Fruit fly (Drosophila melanogaster) whole organism, embryonic: ENCODE data around the gene CG11396.

ENCODE experiments used
- B-H1 ChIP-seq: fragments of 200-800 bp; sonication (Bioruptor generic); IDR thresholded peaks from 3 replicates; pipeline ENCODE4 v1.3.6; 2022; ENCODE audit warnings: missing biosample characterization, missing genetic modification characterization
- CG10543 ChIP-seq: fragments of 200-800 bp; sonication (Bioruptor generic); optimal IDR thresholded peaks from 3 replicates; lab custom pipeline; 2017; ENCODE audit warnings: missing biosample characterization, mild to moderate bottlenecking, missing genetic modification characterization, moderate library complexity
- CG15011 ChIP-seq: fragments of 200-800 bp; sonication (Bioruptor generic); optimal IDR thresholded peaks from 3 replicates; lab custom pipeline; 2018; ENCODE audit warnings: missing biosample characterization, mild to moderate bottlenecking, missing genetic modification characterization
- CG15269 ChIP-seq: fragments of 200-800 bp; sonication (Bioruptor generic); optimal IDR thresholded peaks from 2 replicates; lab custom pipeline; 2018; ENCODE audit warnings: missing biosample characterization, mild to moderate bottlenecking, missing genetic modification characterization, moderate library complexity
- CrebB ChIP-seq: fragments of 200-800 bp; sonication (Bioruptor generic); optimal IDR thresholded peaks from 3 replicates; lab custom pipeline; 2018; ENCODE audit warnings: missing biosample characterization, mild to moderate bottlenecking, missing genetic modification characterization
- Side ChIP-seq: fragments of 200-800 bp; sonication (Bioruptor generic); optimal IDR thresholded peaks from 2 replicates; lab custom pipeline; 2016; ENCODE audit warnings: missing biosample characterization, missing genetic modification characterization
- abd-A ChIP-seq: fragments of 200-800 bp; sonication (Bioruptor generic); optimal IDR thresholded peaks from 3 replicates; lab custom pipeline; 2019; ENCODE audit warnings: missing biosample characterization, mild to moderate bottlenecking, missing genetic modification characterization, moderate library complexity
- cwo ChIP-seq: fragments of 200-800 bp; sonication (Bioruptor generic); optimal IDR thresholded peaks from 3 replicates; lab custom pipeline; 2017; ENCODE audit warnings: missing biosample characterization, missing genetic modification characterization, mild to moderate bottlenecking, moderate library complexity, missing genetic modification reagents
- sug ChIP-seq: fragments of 200-800 bp; optimal IDR thresholded peaks from 2 replicates; lab custom pipeline; 2019; ENCODE audit warnings: missing biosample characterization, mild to moderate bottlenecking, missing genetic modification characterization, moderate library complexity
- tin ChIP-seq: fragments of 200-800 bp; sonication (Bioruptor generic); optimal IDR thresholded peaks from 3 replicates; lab custom pipeline; 2016; ENCODE audit warnings: missing biosample characterization, missing genetic modification characterization
- tna ChIP-seq: fragments of 200-800 bp; sonication (Bioruptor generic); IDR thresholded peaks from 2 replicates; pipeline ENCODE4 v1.3.6; 2022; ENCODE audit warnings: missing biosample characterization, missing genetic modification characterization; ENCODE audit not compliant: partially characterized antibody

dm6 chr3L:20835882-20836281, 47.9 kb upstream of the CG11396 start, which contains the start of gene CG3288:
- TF ChIP-seq tna (GFP tag; lab: Robert Waterston, UW) (no peak), cwo (GFP tag; lab: Kevin White, UChicago) (no peak), CG15011 (GFP tag; lab: Kevin White, UChicago) (no peak), sug (tag; lab: Kevin White, UChicago) (no peak), CG10543 (GFP tag; lab: Kevin White, UChicago) (no peak), CG15269 (tag; lab: Kevin White, UChicago) (no peak), B-H1 (no peak), tin (GFP tag; lab: Kevin White, UChicago) (no peak), Side (GFP tag; lab: Kevin White, UChicago) (no peak), abd-A (tag; lab: Kevin White, UChicago) (no peak), CrebB (no peak)
